Worm (Caenorhabditis elegans) whole organism, young adult: ENCODE data around the gene D2085.7.
A peak's percentile ranks its signal among the peaks of the same experiment; 100 is the strongest.

Source experiments
- F23B12.7 ChIP-seq: sonication (generic microtip); optimal IDR thresholded peaks from 2 replicates; lab custom pipeline; 2017; ENCODE audit warnings: missing genetic modification characterization, mild to moderate bottlenecking, missing compliant biosample characterization, antibody characterized with exemption, moderate library complexity; ENCODE audit not compliant: insufficient read depth
- F39B2.1 ChIP-seq: fragments of 200-800 bp; sonication (Bioruptor generic); IDR thresholded peaks from 2 replicates; pipeline ENCODE4 v1.3.6; 2022; ENCODE audit warnings: missing genetic modification reagents, missing genetic modification characterization, missing compliant biosample characterization
- F52B5.7 ChIP-seq: sonication (generic microtip); optimal IDR thresholded peaks from 2 replicates; lab custom pipeline; 2016; ENCODE audit warnings: mild to moderate bottlenecking, missing genetic modification characterization, missing compliant biosample characterization
- F57A8.1 ChIP-seq: fragments of 200-800 bp; sonication (Bioruptor generic); optimal IDR thresholded peaks from 2 replicates; lab custom pipeline; 2018; ENCODE audit warnings: mild to moderate bottlenecking, missing genetic modification characterization, moderate library complexity, missing compliant biosample characterization
- Y95B8A.8 ChIP-seq: fragments of 200-800 bp; sonication (Bioruptor generic); IDR thresholded peaks from 2 replicates; pipeline ENCODE4 v1.3.6; 2022; ENCODE audit warnings: missing genetic modification reagents, missing genetic modification characterization, missing compliant biosample characterization
- ZK185.1 ChIP-seq: sonication (generic microtip); optimal IDR thresholded peaks from 2 replicates; lab custom pipeline; 2016; ENCODE audit warnings: mild to moderate bottlenecking, missing genetic modification characterization, missing compliant biosample characterization; ENCODE audit not compliant: poor library complexity, severe bottlenecking
- aptf-2 ChIP-seq: fragments of 200-800 bp; sonication (Bioruptor generic); conservative IDR thresholded peaks from 2 replicates; pipeline ENCODE4 v1.3.6; 2022; ENCODE audit warnings: missing genetic modification reagents, missing genetic modification characterization, missing compliant biosample characterization
- attf-5 ChIP-seq: fragments of 200-800 bp; sonication (Bioruptor generic); optimal IDR thresholded peaks from 2 replicates; lab custom pipeline; 2018; ENCODE audit warnings: mild to moderate bottlenecking, missing genetic modification characterization, missing compliant biosample characterization
- cebp-1 ChIP-seq, 2 experiments: fragments of 200-800 bp in 1 of 2; sonication (Bioruptor generic) in 1 of 2; sonication (generic microtip) in 1 of 2; IDR thresholded peaks in 1 of 2; optimal IDR thresholded peaks in 1 of 2; 2 replicates each; pipeline versions ENCODE4 v1.3.6 to Lab custom; 2017 to 2022; ENCODE audit warnings: missing compliant biosample characterization in 2 of 2, missing genetic modification characterization in 2 of 2, mild to moderate bottlenecking in 1 of 2, missing genetic modification reagents in 1 of 2, moderate library complexity in 1 of 2
- efl-1 ChIP-seq: fragments of 150-350 bp; optimal IDR thresholded peaks from 2 replicates; lab custom pipeline; 2014; ENCODE audit warnings: missing biosample characterization, missing genetic modification reagents, missing genetic modification characterization
- egl-18 ChIP-seq: fragments of 200-800 bp; sonication (Bioruptor generic); IDR thresholded peaks from 2 replicates; pipeline ENCODE4 v1.3.6; 2022; ENCODE audit warnings: missing genetic modification reagents, missing genetic modification characterization, missing compliant biosample characterization
- ekl-4 ChIP-seq: fragments of 200-800 bp; sonication (Bioruptor generic); IDR thresholded peaks from 2 replicates; pipeline ENCODE4 v1.3.6; 2022; ENCODE audit warnings: missing genetic modification reagents, missing genetic modification characterization, missing compliant biosample characterization
- ets-4 ChIP-seq: fragments of 200-800 bp; sonication (Bioruptor generic); optimal IDR thresholded peaks from 2 replicates; lab custom pipeline; 2018; ENCODE audit warnings: mild to moderate bottlenecking, missing genetic modification characterization, missing compliant biosample characterization
- hmg-1.2 ChIP-seq: fragments of 200-800 bp; sonication (Bioruptor generic); IDR thresholded peaks from 2 replicates; pipeline ENCODE4 v1.3.6; 2022; ENCODE audit warnings: missing genetic modification reagents, missing genetic modification characterization, missing compliant biosample characterization
- hsf-1 ChIP-seq: fragments of 200-800 bp; sonication (Bioruptor generic); IDR thresholded peaks from 2 replicates; pipeline ENCODE4 v1.3.6; 2022; ENCODE audit warnings: missing genetic modification reagents, missing genetic modification characterization, missing compliant biosample characterization
- lin-54 ChIP-seq: fragments of 200-800 bp; sonication (Bioruptor generic); optimal IDR thresholded peaks from 2 replicates; lab custom pipeline; 2018; ENCODE audit warnings: mild to moderate bottlenecking, missing genetic modification characterization, missing compliant biosample characterization
- lsl-1 ChIP-seq: fragments of 200-800 bp; sonication (Bioruptor generic); optimal IDR thresholded peaks from 2 replicates; lab custom pipeline; 2018; ENCODE audit warnings: mild to moderate bottlenecking, missing genetic modification characterization, moderate library complexity, missing compliant biosample characterization
- madf-6 ChIP-seq: fragments of 200-800 bp; sonication (Bioruptor generic); IDR thresholded peaks from 2 replicates; pipeline ENCODE4 v1.3.6; 2022; ENCODE audit warnings: missing genetic modification reagents, missing genetic modification characterization, missing compliant biosample characterization
- madf-8 ChIP-seq: fragments of 200-800 bp; sonication (Bioruptor generic); conservative IDR thresholded peaks from 2 replicates; pipeline ENCODE4 v1.3.6; 2022; ENCODE audit warnings: missing genetic modification reagents, missing genetic modification characterization, missing compliant biosample characterization
- mcd-1 ChIP-seq: fragments of 200-800 bp; sonication (Bioruptor generic); IDR thresholded peaks from 2 replicates; pipeline ENCODE4 v1.3.6; 2022; ENCODE audit warnings: missing genetic modification reagents, missing genetic modification characterization, missing compliant biosample characterization
- nhr-120 ChIP-seq: fragments of 200-800 bp; sonication (Bioruptor generic); IDR thresholded peaks from 2 replicates; pipeline ENCODE4 v1.3.6; 2022; ENCODE audit warnings: missing genetic modification characterization, missing compliant biosample characterization
- pha-4 ChIP-seq: fragments of 150-350 bp; sonication (generic microtip); optimal IDR thresholded peaks from 2 replicates; lab custom pipeline; 2014; ENCODE audit warnings: missing biosample characterization, missing genetic modification reagents, missing genetic modification characterization
- rcor-1 ChIP-seq: fragments of 200-800 bp; sonication (Bioruptor generic); IDR thresholded peaks from 2 replicates; pipeline ENCODE4 v1.3.6; 2022; ENCODE audit warnings: missing genetic modification reagents, missing genetic modification characterization, missing compliant biosample characterization
- repo-1 ChIP-seq: sonication (generic microtip); optimal IDR thresholded peaks from 2 replicates; lab custom pipeline; 2017; ENCODE audit warnings: mild to moderate bottlenecking, missing genetic modification characterization, missing compliant biosample characterization
- rpc-1 ChIP-seq, 2 experiments: fragments of 150-350 bp in 1 of 2; sonication (generic microtip) in 1 of 2; optimal IDR thresholded peaks; 2 replicates each; lab custom pipeline; 2014 to 2018; ENCODE audit warnings: missing biosample characterization in 1 of 2, missing genetic modification characterization in 1 of 2, missing genetic modification reagents in 1 of 2, missing genotype in 1 of 2
- snpc-1.1 ChIP-seq: sonication (generic microtip); optimal IDR thresholded peaks from 2 replicates; lab custom pipeline; 2017; ENCODE audit warnings: missing genetic modification characterization, mild to moderate bottlenecking, missing compliant biosample characterization, antibody characterized with exemption, moderate library complexity, missing genotype, missing genetic modification reagents; ENCODE audit not compliant: insufficient read depth
- tbp1 ChIP-seq: fragments of 200-800 bp; sonication (Bioruptor generic); optimal IDR thresholded peaks from 2 replicates; lab custom pipeline; 2018; ENCODE audit warnings: mild to moderate bottlenecking, missing genetic modification characterization, missing compliant biosample characterization
- zfh-2 ChIP-seq: fragments of 200-800 bp; sonication (Bioruptor generic); conservative IDR thresholded peaks from 2 replicates; pipeline ENCODE4 v1.3.6; 2022; ENCODE audit warnings: missing genetic modification reagents, missing genetic modification characterization, missing compliant biosample characterization
- ztf-26 ChIP-seq: sonication (generic microtip); optimal IDR thresholded peaks from 2 replicates; lab custom pipeline; 2017; ENCODE audit warnings: missing genetic modification characterization, missing compliant biosample characterization

Gene D2085.7

DNA sequence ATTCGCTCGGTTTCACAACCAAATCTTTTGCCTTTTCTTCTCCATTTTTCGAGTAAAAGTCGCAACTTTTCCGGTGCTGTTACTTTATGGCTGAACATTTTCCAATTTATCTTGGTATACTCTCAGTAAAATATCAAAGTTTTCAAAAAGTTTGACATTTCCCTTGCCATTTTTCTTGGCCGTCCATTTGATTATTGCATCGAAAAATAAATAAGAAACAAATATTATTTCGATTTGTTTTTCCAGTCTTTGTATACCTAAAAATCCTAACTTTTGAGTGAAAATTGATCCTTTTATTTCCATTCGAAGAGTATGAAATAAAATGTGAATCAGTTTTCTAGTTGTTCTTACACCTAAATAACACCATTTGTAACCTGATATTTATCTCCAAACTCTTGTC lies 5.3 kb downstream of the D2085.7 start:
- no peak for TF ChIP-seq lin-54 (GFP tag; lab: Kevin White, UChicago)
- no peak for TF ChIP-seq F57A8.1 (GFP tag; lab: Kevin White, UChicago)
- no peak for TF ChIP-seq Y95B8A.8
- no peak for TF ChIP-seq egl-18 (GFP tag; lab: Robert Waterston, UW)
- no peak for TF ChIP-seq ZK185.1 (tag; lab: Kevin White, UChicago)
- no peak for TF ChIP-seq ekl-4 (GFP tag; lab: Robert Waterston, UW)
- no peak for TF ChIP-seq snpc-1.1
- no peak for TF ChIP-seq aptf-2 (GFP tag; lab: Robert Waterston, UW)
- TF ChIP-seq nhr-120: no peak
- no peak for TF ChIP-seq tbp1

DNA sequence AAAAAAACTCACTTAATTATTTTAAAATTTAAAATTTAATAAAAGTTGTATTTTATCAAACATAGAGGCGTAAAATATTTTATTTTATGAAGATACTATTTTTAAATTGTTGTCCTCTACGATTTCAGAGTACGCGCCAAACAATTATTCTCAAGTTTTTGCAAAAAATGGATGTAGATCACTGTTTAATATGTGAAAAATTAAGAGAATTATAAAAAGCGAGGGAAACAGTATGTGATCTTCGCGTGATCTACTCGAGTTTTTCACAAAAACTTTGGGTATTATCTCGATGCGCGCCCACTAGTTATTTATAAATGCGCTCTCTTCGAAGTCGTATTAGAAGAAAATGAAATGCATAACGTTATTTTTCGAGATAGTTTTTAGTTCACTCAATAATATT lies 7.7 kb downstream of the D2085.7 start:
- TF ChIP-seq madf-8 (GFP tag; lab: Robert Waterston, UW) (peak; percentile 57), efl-1 (GFP tag; lab: Kevin White, UChicago) (peak; percentile 67), pha-4 (tag; lab: Kevin White, UChicago) (no peak), hmg-1.2 (GFP tag; lab: Robert Waterston, UW) (peak; percentile 20; the same call in 1 of the 2 replicates), madf-6 (GFP tag; lab: Robert Waterston, UW) (peak; percentile 71), zfh-2 (GFP tag; lab: Robert Waterston, UW) (no peak), lsl-1 (peak; percentile 2), rpc-1 (optimal IDR thresholded peaks at IDR 0.05; lab: Kevin White, UChicago) (no peak), rpc-1 (tag; optimal IDR thresholded peaks at IDR 0.05; lab: Kevin White, UChicago) (no peak)

DNA sequence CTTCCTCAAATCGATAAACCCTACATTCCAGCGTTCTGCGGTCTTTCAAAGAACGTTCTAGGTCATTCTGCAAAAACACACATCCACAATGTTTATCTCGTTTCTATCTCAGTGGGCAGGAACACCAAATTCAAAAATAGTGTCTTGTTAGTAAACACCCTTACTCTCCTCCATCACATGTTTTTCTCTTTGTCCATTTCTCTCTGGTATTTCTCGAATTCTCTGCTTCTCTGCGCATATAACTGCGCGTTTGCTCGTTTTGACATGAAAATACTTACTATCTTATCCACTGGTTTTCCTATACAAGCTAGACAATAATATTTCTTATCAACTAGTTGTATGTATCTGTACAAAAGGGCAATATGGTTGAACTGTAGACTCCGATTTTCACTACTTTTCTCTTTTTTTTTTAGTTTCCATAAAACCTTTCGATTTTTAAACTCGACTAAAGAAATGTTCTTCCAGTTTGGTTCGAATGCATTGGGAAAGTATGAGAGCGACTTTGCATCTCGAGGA lies 9.5 kb downstream of the D2085.7 start, which contains the start of gene pyr-1:
Gene pyr-1 (plus strand): TSS at position 466 of the 516 bp plus-strand sequence.
- TF ChIP-seq hmg-1.2 (GFP tag; lab: Robert Waterston, UW) (peak; percentile 62; the same call in 1 of the 2 replicates), F39B2.1 (GFP tag; lab: Robert Waterston, UW) (no peak)

DNA sequence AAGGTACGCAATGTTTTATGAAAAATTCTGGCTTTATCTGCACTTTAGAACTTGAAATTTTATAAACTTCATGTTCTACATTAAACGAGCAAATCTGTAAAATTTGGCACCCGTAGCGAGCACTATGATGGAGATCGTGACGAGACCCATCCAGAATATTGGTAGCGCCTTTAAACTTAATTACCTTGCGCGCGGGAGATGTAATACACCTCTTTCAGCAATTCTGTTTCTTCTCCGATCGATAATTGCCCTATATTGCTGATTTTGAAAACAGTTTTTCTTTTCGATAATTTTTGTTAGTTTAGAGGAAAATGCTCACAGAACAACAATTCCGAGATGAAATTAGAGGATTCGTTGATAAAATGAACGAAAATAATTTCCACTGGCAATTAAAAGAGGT lies 17.7 kb downstream of the D2085.7 start, which contains the start of gene atg-10:
Gene atg-10 (plus strand): TSS at position 301 of the 400 bp plus-strand sequence.
- TF ChIP-seq hsf-1 (GFP tag; lab: Robert Waterston, UW): no peak
- TF ChIP-seq F52B5.7: no peak
- TF ChIP-seq rcor-1 (GFP tag; lab: Robert Waterston, UW): no peak
- no peak for TF ChIP-seq repo-1 (tag; lab: Kevin White, UChicago)
- no peak for TF ChIP-seq ets-4 (GFP tag; lab: Kevin White, UChicago)

DNA sequence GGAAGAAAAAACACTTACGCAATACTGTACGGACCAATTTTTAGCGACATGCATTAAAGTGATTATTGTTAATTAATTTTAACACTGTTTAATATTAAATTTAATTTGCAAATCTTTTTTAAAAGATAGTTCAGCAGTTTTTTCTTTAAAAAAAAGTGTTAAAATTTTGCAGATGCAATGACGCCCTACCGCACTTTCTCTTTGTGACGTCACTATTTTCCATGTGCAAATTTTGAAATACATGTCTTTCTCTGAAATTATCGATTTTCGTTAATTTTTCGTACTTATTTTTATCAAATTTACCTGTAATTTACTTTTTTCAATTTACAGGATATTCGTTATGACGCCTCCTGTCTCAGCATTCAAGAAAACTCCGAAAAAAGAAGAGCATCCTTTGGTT lies 20.4 kb downstream of the D2085.7 start, which contains the start of the genes piga-1 and eif-2Bepsilon:
Gene piga-1 (minus strand): TSS at position 174 of the 400 bp plus-strand sequence.
Gene eif-2Bepsilon (plus strand): TSS at position 331 of the 400 bp plus-strand sequence.
- no peak for TF ChIP-seq ztf-26
- peak; percentile 44 for TF ChIP-seq F23B12.7 (tag; lab: Kevin White, UChicago)
- peak; percentile 63 for TF ChIP-seq mcd-1 (GFP tag; lab: Robert Waterston, UW)
- peak; percentile 48 for TF ChIP-seq attf-5 (GFP tag; lab: Kevin White, UChicago)
- peak; percentile 53; the same call in 1 of the 2 replicates for TF ChIP-seq cebp-1 (GFP tag; IDR thresholded peaks at IDR 0.05; lab: Robert Waterston, UW)
- TF ChIP-seq cebp-1 (tag; optimal IDR thresholded peaks at IDR 0.05; lab: Kevin White, UChicago): peak; percentile 78
- no peak for TF ChIP-seq F57A8.1 (GFP tag; lab: Kevin White, UChicago)
